Worm (Caenorhabditis elegans) whole organism, mixed stage, embryonic: ENCODE data around the gene str-193.

ENCODE experiments used
- ceh-83 ChIP-seq: fragments of 200-800 bp; sonication (Bioruptor generic); optimal IDR thresholded peaks from 2 replicates; lab custom pipeline; 2018; ENCODE audit warnings: mild to moderate bottlenecking, missing genetic modification characterization, missing compliant biosample characterization
- elt-1 ChIP-seq: sonication (generic microtip); optimal IDR thresholded peaks from 2 replicates; lab custom pipeline; 2017; ENCODE audit warnings: missing genetic modification characterization, mild to moderate bottlenecking, missing compliant biosample characterization, antibody characterized with exemption, moderate library complexity, borderline replicate concordance; ENCODE audit not compliant: insufficient read depth
- mep-1 ChIP-seq: fragments of 150-350 bp; optimal IDR thresholded peaks from 2 replicates; lab custom pipeline; 2017; ENCODE audit warnings: missing biosample characterization, missing genetic modification reagents, missing genetic modification characterization, inconsistent platforms
- nhr-237 ChIP-seq: fragments of 150-350 bp; optimal IDR thresholded peaks from 2 replicates; lab custom pipeline; 2014; ENCODE audit warnings: missing biosample characterization, missing genetic modification characterization
- snpc-4 ChIP-seq: fragments of 150-350 bp; optimal IDR thresholded peaks from 2 replicates; lab custom pipeline; 2014; ENCODE audit warnings: missing biosample characterization, missing genetic modification characterization
- sptf-1 ChIP-seq: sonication (generic microtip); optimal IDR thresholded peaks from 2 replicates; lab custom pipeline; 2017; ENCODE audit warnings: mild to moderate bottlenecking, missing genetic modification characterization, moderate library complexity, missing compliant biosample characterization
- unc-62 ChIP-seq: fragments of 150-350 bp; optimal IDR thresholded peaks from 2 replicates; lab custom pipeline; 2014; ENCODE audit warnings: missing biosample characterization, missing genetic modification reagents, missing genetic modification characterization
- ztf-11 ChIP-seq: fragments of 150-350 bp; optimal IDR thresholded peaks from 2 replicates; lab custom pipeline; 2014; ENCODE audit warnings: missing biosample characterization, missing genetic modification characterization

DNA sequence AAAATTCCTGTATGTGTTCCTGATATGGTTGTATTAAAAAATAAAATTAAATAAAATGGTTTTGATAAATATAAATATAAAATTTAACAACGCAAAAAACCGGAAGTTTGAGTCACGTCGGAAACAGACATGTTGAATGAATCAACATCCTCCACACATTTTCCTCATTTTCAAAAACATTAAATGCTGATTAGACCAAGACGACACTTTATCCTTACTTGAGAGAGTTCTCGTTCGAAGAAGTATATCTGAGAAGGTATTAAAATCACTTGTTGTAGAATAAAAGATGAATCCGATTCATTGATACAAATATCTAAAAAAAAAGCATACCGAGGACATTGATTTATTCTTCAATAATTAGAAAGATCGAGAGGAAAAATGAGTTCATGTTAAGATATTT lies 23.4 kb downstream of the str-193 start:
- no peak for TF ChIP-seq unc-62 (GFP tag; lab: Kevin White, UChicago)
- TF ChIP-seq sptf-1 (tag; lab: Kevin White, UChicago) = no peak
- TF ChIP-seq elt-1 = no peak
- no peak for TF ChIP-seq mep-1 (tag; lab: Kevin White, UChicago)
- TF ChIP-seq ztf-11 (tag; lab: Kevin White, UChicago) = no peak
- no peak for TF ChIP-seq snpc-4 (tag; lab: Kevin White, UChicago)
- TF ChIP-seq nhr-237 (tag; lab: Kevin White, UChicago) = no peak
- TF ChIP-seq ceh-83 (GFP tag; lab: Kevin White, UChicago) = no peak
